Worm (Caenorhabditis elegans) whole organism, L2 larva: ENCODE data around the gene col-96.

Experiments
- C34F6.9 ChIP-seq: fragments of 150-350 bp; optimal IDR thresholded peaks from 2 replicates; lab custom pipeline; 2014; ENCODE audit warnings: missing biosample characterization, missing genetic modification characterization
- F13H6.1 ChIP-seq: sonication (generic microtip); optimal IDR thresholded peaks from 2 replicates; lab custom pipeline; 2016; ENCODE audit warnings: missing genetic modification characterization, missing compliant biosample characterization
- R02D3.7 ChIP-seq: fragments of 150-350 bp; optimal IDR thresholded peaks from 2 replicates; lab custom pipeline; 2014; ENCODE audit warnings: missing biosample characterization, missing genetic modification characterization
- Y55F3AM.14 ChIP-seq: fragments of 200-800 bp; sonication (Bioruptor generic); optimal IDR thresholded peaks from 2 replicates; lab custom pipeline; 2018; ENCODE audit warnings: mild to moderate bottlenecking, missing genetic modification characterization, missing compliant biosample characterization
- ZK546.5 ChIP-seq: sonication (generic microtip); optimal IDR thresholded peaks from 2 replicates; lab custom pipeline; 2017; ENCODE audit warnings: missing biosample characterization, missing genetic modification characterization
- aly-2 ChIP-seq: fragments of 150-350 bp; optimal IDR thresholded peaks from 2 replicates; lab custom pipeline; 2014; ENCODE audit warnings: missing biosample characterization, missing genetic modification characterization
- ama-1 ChIP-seq: fragments of 150-350 bp; optimal IDR thresholded peaks from 2 replicates; lab custom pipeline; 2018; ENCODE audit warnings: inconsistent platforms
- blmp-1 ChIP-seq: sonication (generic microtip); optimal IDR thresholded peaks from 2 replicates; lab custom pipeline; 2017; ENCODE audit warnings: missing genetic modification characterization, mild to moderate bottlenecking, missing compliant biosample characterization, antibody characterized with exemption, moderate library complexity; ENCODE audit not compliant: insufficient read depth
- ceh-16 ChIP-seq: fragments of 150-350 bp; optimal IDR thresholded peaks from 2 replicates; lab custom pipeline; 2014; ENCODE audit warnings: missing biosample characterization, missing genetic modification characterization
- ceh-82 ChIP-seq: fragments of 150-350 bp; optimal IDR thresholded peaks from 2 replicates; lab custom pipeline; 2014; ENCODE audit warnings: missing biosample characterization, missing genetic modification characterization
- crh-2 ChIP-seq: sonication (generic microtip); optimal IDR thresholded peaks from 2 replicates; lab custom pipeline; 2017; ENCODE audit warnings: missing biosample characterization, missing genetic modification characterization
- dmd-4 ChIP-seq: sonication (generic microtip); optimal IDR thresholded peaks from 2 replicates; lab custom pipeline; 2017; ENCODE audit warnings: missing biosample characterization, missing genetic modification characterization
- egl-27 ChIP-seq: sonication (generic microtip); optimal IDR thresholded peaks from 3 replicates; lab custom pipeline; 2017; ENCODE audit warnings: missing biosample characterization, missing genetic modification reagents, missing genetic modification characterization
- elt-1 ChIP-seq: fragments of 150-350 bp; optimal IDR thresholded peaks from 2 replicates; lab custom pipeline; 2014; ENCODE audit warnings: missing biosample characterization, missing genetic modification characterization
- elt-3 ChIP-seq: sonication (generic microtip); optimal IDR thresholded peaks from 2 replicates; lab custom pipeline; 2017; ENCODE audit warnings: missing biosample characterization, missing genetic modification characterization
- fos-1 ChIP-seq: fragments of 150-350 bp; optimal IDR thresholded peaks from 2 replicates; lab custom pipeline; 2014; ENCODE audit warnings: missing biosample characterization, missing genetic modification characterization
- gmeb-1 ChIP-seq: fragments of 150-350 bp; optimal IDR thresholded peaks from 2 replicates; lab custom pipeline; 2014; ENCODE audit warnings: missing biosample characterization, missing genetic modification characterization
- lin-13 ChIP-seq: fragments of 150-350 bp; optimal IDR thresholded peaks from 2 replicates; lab custom pipeline; 2014; ENCODE audit warnings: missing biosample characterization, missing genetic modification reagents, missing genetic modification characterization
- lin-39 ChIP-seq: fragments of 150-350 bp; optimal IDR thresholded peaks from 2 replicates; lab custom pipeline; 2014; ENCODE audit warnings: missing biosample characterization, missing genetic modification reagents, missing genetic modification characterization
- lsy-2 ChIP-seq, 2 experiments: fragments of 150-350 bp in 1 of 2; sonication (generic microtip) in 1 of 2; optimal IDR thresholded peaks; 2 replicates each; lab custom pipeline; 2014 to 2017; ENCODE audit warnings: missing biosample characterization in 2 of 2, missing genetic modification characterization in 2 of 2
- mab-5 ChIP-seq: fragments of 150-350 bp; optimal IDR thresholded peaks from 2 replicates; lab custom pipeline; 2014; ENCODE audit warnings: missing biosample characterization, missing genetic modification characterization
- mbf-1 ChIP-seq: sonication (generic microtip); optimal IDR thresholded peaks from 2 replicates; lab custom pipeline; 2017; ENCODE audit warnings: missing biosample characterization, missing genetic modification characterization
- mdl-1 ChIP-seq, 2 experiments: fragments of 150-350 bp in 1 of 2; sonication (generic microtip) in 1 of 2; optimal IDR thresholded peaks; 2 replicates each; lab custom pipeline; 2017; ENCODE audit warnings: missing biosample characterization in 2 of 2, missing genetic modification characterization in 2 of 2
- nhr-10 ChIP-seq: sonication (generic microtip); optimal IDR thresholded peaks from 2 replicates; lab custom pipeline; 2017; ENCODE audit warnings: missing biosample characterization, missing genetic modification characterization
- nhr-11 ChIP-seq: fragments of 150-350 bp; optimal IDR thresholded peaks from 2 replicates; lab custom pipeline; 2014; ENCODE audit warnings: missing biosample characterization, missing genetic modification characterization
- nhr-12 ChIP-seq: fragments of 150-350 bp; optimal IDR thresholded peaks from 2 replicates; lab custom pipeline; 2014; ENCODE audit warnings: missing biosample characterization, missing genetic modification characterization
- nhr-129 ChIP-seq: fragments of 150-350 bp; optimal IDR thresholded peaks from 2 replicates; lab custom pipeline; 2014; ENCODE audit warnings: missing biosample characterization, missing genetic modification characterization
- nhr-21 ChIP-seq: fragments of 150-350 bp; optimal IDR thresholded peaks from 2 replicates; lab custom pipeline; 2014; ENCODE audit warnings: missing biosample characterization, missing genetic modification characterization
- nhr-23 ChIP-seq: fragments of 150-350 bp; optimal IDR thresholded peaks from 2 replicates; lab custom pipeline; 2014; ENCODE audit warnings: missing biosample characterization, missing genetic modification reagents, missing genetic modification characterization
- nhr-237 ChIP-seq: fragments of 150-350 bp; optimal IDR thresholded peaks from 2 replicates; lab custom pipeline; 2014; ENCODE audit warnings: missing biosample characterization, missing genetic modification characterization
- nhr-25 ChIP-seq: fragments of 150-350 bp; sonication (generic microtip); optimal IDR thresholded peaks from 3 replicates; lab custom pipeline; 2014; ENCODE audit warnings: missing biosample characterization, missing genetic modification characterization
- nhr-6 ChIP-seq: fragments of 150-350 bp; optimal IDR thresholded peaks from 2 replicates; lab custom pipeline; 2014; ENCODE audit warnings: missing biosample characterization, missing genetic modification characterization
- nhr-77 ChIP-seq: fragments of 150-350 bp; optimal IDR thresholded peaks from 2 replicates; lab custom pipeline; 2014; ENCODE audit warnings: missing biosample characterization, missing genetic modification characterization
- peb-1 ChIP-seq: fragments of 150-350 bp; optimal IDR thresholded peaks from 2 replicates; lab custom pipeline; 2014; ENCODE audit warnings: missing biosample characterization, missing genetic modification characterization
- sem-4 ChIP-seq: fragments of 150-350 bp; optimal IDR thresholded peaks from 2 replicates; lab custom pipeline; 2014; ENCODE audit warnings: missing biosample characterization, missing genetic modification reagents, missing genetic modification characterization
- skn-1 ChIP-seq: sonication (generic microtip); optimal IDR thresholded peaks from 2 replicates; lab custom pipeline; 2017; ENCODE audit warnings: missing biosample characterization, missing genetic modification characterization
- sma-3 ChIP-seq: sonication (generic microtip); optimal IDR thresholded peaks from 2 replicates; lab custom pipeline; 2016; ENCODE audit warnings: missing genetic modification reagents, missing genetic modification characterization, missing compliant biosample characterization
- sma-9 ChIP-seq, 2 experiments: fragments of 150-350 bp in 1 of 2; sonication (generic microtip) in 1 of 2; optimal IDR thresholded peaks; 2 replicates each; lab custom pipeline; 2014 to 2016; ENCODE audit warnings: missing genetic modification characterization in 2 of 2, mild to moderate bottlenecking in 1 of 2, missing biosample characterization in 1 of 2, missing compliant biosample characterization in 1 of 2, missing genetic modification reagents in 1 of 2, moderate library complexity in 1 of 2
- snpc-4 ChIP-seq: fragments of 150-350 bp; optimal IDR thresholded peaks from 2 replicates; lab custom pipeline; 2014; ENCODE audit warnings: missing biosample characterization, missing genetic modification characterization
- unc-39 ChIP-seq: fragments of 150-350 bp; optimal IDR thresholded peaks from 2 replicates; lab custom pipeline; 2014; ENCODE audit warnings: missing biosample characterization, missing genetic modification characterization
- unc-55 ChIP-seq: fragments of 150-350 bp; sonication (generic microtip); optimal IDR thresholded peaks from 3 replicates; lab custom pipeline; 2014; ENCODE audit warnings: missing biosample characterization, missing genetic modification reagents, missing genetic modification characterization
- unc-62 ChIP-seq: fragments of 150-350 bp; optimal IDR thresholded peaks from 2 replicates; lab custom pipeline; 2014; ENCODE audit warnings: missing biosample characterization, missing genetic modification reagents, missing genetic modification characterization
- zag-1 ChIP-seq: fragments of 150-350 bp; optimal IDR thresholded peaks from 2 replicates; lab custom pipeline; 2014; ENCODE audit warnings: missing biosample characterization, missing genetic modification characterization
- ztf-1 ChIP-seq: fragments of 200-800 bp; sonication (Bioruptor generic); conservative IDR thresholded peaks from 2 replicates; pipeline ENCODE4 v1.3.6; 2022; ENCODE audit warnings: missing genetic modification characterization, missing compliant biosample characterization
- ztf-11 ChIP-seq: sonication (generic microtip); optimal IDR thresholded peaks from 2 replicates; lab custom pipeline; 2017; ENCODE audit warnings: missing biosample characterization, missing genetic modification characterization
- ztf-4 ChIP-seq: fragments of 150-350 bp; optimal IDR thresholded peaks from 2 replicates; lab custom pipeline; 2014; ENCODE audit warnings: missing biosample characterization, missing genetic modification characterization

col-96 gene

DNA sequence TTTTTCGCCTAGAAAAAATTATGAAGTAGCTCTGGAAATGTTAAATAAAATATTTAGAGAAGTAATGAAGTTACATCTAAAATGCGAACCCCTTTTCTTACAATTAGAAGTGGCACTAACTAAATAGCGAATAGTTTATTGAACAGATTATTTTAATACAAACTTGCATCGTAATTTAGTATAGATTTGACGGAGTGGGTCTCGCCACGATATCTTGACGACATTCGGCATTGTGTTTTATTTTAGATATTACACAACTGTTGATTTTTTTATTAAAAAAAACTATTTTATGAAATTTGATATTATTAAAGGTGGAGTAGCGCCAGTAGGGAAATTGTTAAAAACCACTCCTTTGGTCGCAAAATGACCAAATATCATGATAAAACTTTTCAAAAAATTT is 16.7 kb downstream of the col-96 start:
- TF ChIP-seq R02D3.7 (tag; lab: Kevin White, UChicago) (no peak), sma-3 (no peak), mdl-1 (tag; optimal IDR thresholded peaks at IDR 0.05; lab: Kevin White, UChicago) (no peak), mbf-1 (no peak), nhr-10 (no peak), nhr-77 (tag; lab: Kevin White, UChicago) (no peak), ama-1 (no peak), ZK546.5 (tag; lab: Kevin White, UChicago) (no peak), ztf-1 (no peak), dmd-4 (no peak)

DNA sequence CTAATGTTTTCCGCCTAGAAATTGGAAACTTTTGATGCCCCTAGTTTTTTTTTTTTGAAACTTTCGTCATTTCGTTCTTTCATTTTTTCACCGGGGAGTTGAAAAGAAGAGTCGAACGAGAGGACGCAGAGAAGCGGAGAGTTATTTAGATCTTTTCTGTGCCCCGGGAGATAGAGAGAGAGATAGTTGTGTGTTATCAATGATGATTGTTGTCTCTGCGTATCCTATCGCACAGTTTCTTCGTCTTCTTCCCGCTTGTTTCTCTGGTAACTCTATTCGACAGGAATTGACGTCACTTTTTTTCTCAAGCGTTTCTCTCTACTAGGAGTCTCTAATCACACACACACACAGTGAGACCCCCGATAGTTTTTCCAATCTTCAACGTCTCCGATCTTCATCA is 17.3 kb downstream of the col-96 start:
- peak; percentile 74 for TF ChIP-seq F13H6.1 (tag; lab: Kevin White, UChicago)
- no peak for TF ChIP-seq unc-55 (GFP tag; lab: Kevin White, UChicago)
- peak; percentile 4 for TF ChIP-seq Y55F3AM.14 (GFP tag; lab: Kevin White, UChicago)
- no peak for TF ChIP-seq nhr-23 (tag; lab: Kevin White, UChicago)
- peak; percentile 48 for TF ChIP-seq C34F6.9 (tag; lab: Kevin White, UChicago)
- peak in 1 of 2 experiments; percentile 57 for TF ChIP-seq lsy-2 (tag; optimal IDR thresholded peaks at IDR 0.05; lab: Kevin White, UChicago)
- peak; percentile 77 for TF ChIP-seq sma-9 (GFP tag; optimal IDR thresholded peaks at IDR 0.05; lab: Kevin White, UChicago)
- no peak for TF ChIP-seq sma-9 (tag; optimal IDR thresholded peaks at IDR 0.05; lab: Kevin White, UChicago)
- TF ChIP-seq elt-1 (tag; lab: Kevin White, UChicago): no peak
- no peak for TF ChIP-seq R02D3.7 (tag; lab: Kevin White, UChicago)
- no peak for TF ChIP-seq zag-1
- TF ChIP-seq lin-13 (GFP tag; lab: Kevin White, UChicago): peak; percentile 31
- TF ChIP-seq unc-62: no peak
- TF ChIP-seq elt-3 (tag; lab: Kevin White, UChicago): no peak
- no peak for TF ChIP-seq ama-1
- no peak for TF ChIP-seq dmd-4
- no peak for TF ChIP-seq peb-1 (tag; lab: Kevin White, UChicago)
- TF ChIP-seq nhr-21 (tag; lab: Kevin White, UChicago): peak; percentile 53
- peak; percentile 57 for TF ChIP-seq nhr-25
- peak; percentile 9 for TF ChIP-seq ztf-4
- TF ChIP-seq nhr-10: no peak
- TF ChIP-seq ceh-16 (tag; lab: Kevin White, UChicago): no peak
- peak in 1 of 2 experiments; percentile 20 for TF ChIP-seq mdl-1 (tag; optimal IDR thresholded peaks at IDR 0.05; lab: Kevin White, UChicago)
- TF ChIP-seq nhr-129 (tag; lab: Kevin White, UChicago): peak; percentile 75
- peak; percentile 14 for TF ChIP-seq nhr-6
- TF ChIP-seq gmeb-1 (tag; lab: Kevin White, UChicago): peak; percentile 67
- no peak for TF ChIP-seq lin-39
- TF ChIP-seq ceh-82 (tag; lab: Kevin White, UChicago): no peak
- TF ChIP-seq blmp-1 (tag; lab: Kevin White, UChicago): peak; percentile 70
- no peak for TF ChIP-seq nhr-77 (tag; lab: Kevin White, UChicago)
- TF ChIP-seq ZK546.5 (tag; lab: Kevin White, UChicago): no peak
- no peak for TF ChIP-seq skn-1
- TF ChIP-seq egl-27 (tag; lab: Kevin White, UChicago): peak; percentile 50
- TF ChIP-seq unc-39 (tag; lab: Kevin White, UChicago): no peak
- peak; percentile 76 for TF ChIP-seq sma-3
- TF ChIP-seq sem-4: peak; percentile 80
- TF ChIP-seq fos-1 (tag; lab: Kevin White, UChicago): peak; percentile 96
- peak; percentile 90 for TF ChIP-seq crh-2

DNA sequence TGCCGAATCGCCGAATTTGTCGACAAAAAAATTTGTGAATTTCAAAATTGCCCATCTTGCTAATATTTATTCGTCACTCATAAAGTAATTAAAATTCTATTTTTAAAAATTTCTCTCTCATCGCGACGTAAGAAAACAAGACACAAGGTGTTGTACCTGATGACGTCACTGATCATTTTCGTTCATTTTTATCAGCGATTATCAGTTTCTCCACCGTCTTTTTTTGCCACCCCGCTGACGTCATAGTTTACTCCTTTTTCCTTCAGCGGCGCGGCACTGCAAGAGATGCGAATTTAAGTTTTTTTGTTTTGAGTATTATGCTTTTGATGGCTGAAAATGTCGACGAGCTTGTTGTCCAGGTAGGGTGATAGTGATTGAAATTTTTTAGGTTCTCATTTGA is 21.8 kb downstream of the col-96 start:
- TF ChIP-seq F13H6.1 (tag; lab: Kevin White, UChicago) (no peak), skn-1 (no peak), ama-1 (no peak), C34F6.9 (tag; lab: Kevin White, UChicago) (no peak), nhr-12 (tag; lab: Kevin White, UChicago) (no peak), dmd-4 (no peak), nhr-11 (tag; lab: Kevin White, UChicago) (no peak), nhr-237 (tag; lab: Kevin White, UChicago) (no peak), crh-2 (peak; percentile 56), nhr-21 (tag; lab: Kevin White, UChicago) (no peak), mbf-1 (no peak), nhr-23 (tag; lab: Kevin White, UChicago) (no peak), elt-1 (tag; lab: Kevin White, UChicago) (no peak), Y55F3AM.14 (GFP tag; lab: Kevin White, UChicago) (no peak), unc-55 (GFP tag; lab: Kevin White, UChicago) (no peak), snpc-4 (tag; lab: Kevin White, UChicago) (no peak), lin-13 (GFP tag; lab: Kevin White, UChicago) (no peak), unc-62 (no peak), nhr-6 (no peak), sma-9 (GFP tag; optimal IDR thresholded peaks at IDR 0.05; lab: Kevin White, UChicago) (peak; percentile 67), sma-9 (tag; optimal IDR thresholded peaks at IDR 0.05; lab: Kevin White, UChicago) (no peak), sem-4 (no peak), zag-1 (no peak), mab-5 (tag; lab: Kevin White, UChicago) (no peak), blmp-1 (tag; lab: Kevin White, UChicago) (no peak), gmeb-1 (tag; lab: Kevin White, UChicago) (peak; percentile 19), sma-3 (peak; percentile 44), nhr-25 (no peak), fos-1 (tag; lab: Kevin White, UChicago) (peak; percentile 66), peb-1 (tag; lab: Kevin White, UChicago) (no peak), aly-2 (tag; lab: Kevin White, UChicago) (no peak), ztf-11 (tag; lab: Kevin White, UChicago) (no peak), lin-39 (no peak)
